Worm (Caenorhabditis elegans): ENCODE results near the gene mec-5.

- no peak for TF ChIP-seq unc-130 (GFP tag; optimal IDR thresholded peaks at IDR 0.05)
- TF ChIP-seq pha-4 (tag; optimal IDR thresholded peaks at IDR 0.05), result no peak
- no peak for TF ChIP-seq T07F8.4 (tag; optimal IDR thresholded peaks at IDR 0.05)
- no peak for TF ChIP-seq F23B12.7 (tag; optimal IDR thresholded peaks at IDR 0.05; ENCODE audit: insufficient read depth)
- TF ChIP-seq atf-7 (tag; optimal IDR thresholded peaks at IDR 0.05), result no peak
- TF ChIP-seq F55B11.4 (tag; optimal IDR thresholded peaks at IDR 0.05; ENCODE audit: borderline replicate concordance, insufficient read depth), result no peak
- TF ChIP-seq tbx-9 (tag; optimal IDR thresholded peaks at IDR 0.05; ENCODE audit: borderline replicate concordance), result no peak
Measured at ce11 chrX:15944198-15944597, 389 bp downstream of the mec-5 start.
